Worm (Caenorhabditis elegans) whole organism, L2 larva: ENCODE data around the gene ari-2.

ENCODE experiments used
- C34F6.9 ChIP-seq: fragments of 150-350 bp; optimal IDR thresholded peaks from 2 replicates; lab custom pipeline; 2014; ENCODE audit warnings: missing biosample characterization, missing genetic modification characterization
- F13H6.1 ChIP-seq: sonication (generic microtip); optimal IDR thresholded peaks from 2 replicates; lab custom pipeline; 2016; ENCODE audit warnings: missing genetic modification characterization, missing compliant biosample characterization
- alr-1 ChIP-seq: fragments of 150-350 bp; optimal IDR thresholded peaks from 2 replicates; lab custom pipeline; 2014; ENCODE audit warnings: missing biosample characterization, missing genetic modification characterization
- ama-1 ChIP-seq: fragments of 150-350 bp; optimal IDR thresholded peaks from 2 replicates; lab custom pipeline; 2018; ENCODE audit warnings: inconsistent platforms
- blmp-1 ChIP-seq: sonication (generic microtip); optimal IDR thresholded peaks from 2 replicates; lab custom pipeline; 2017; ENCODE audit warnings: missing genetic modification characterization, mild to moderate bottlenecking, missing compliant biosample characterization, antibody characterized with exemption, moderate library complexity; ENCODE audit not compliant: insufficient read depth
- ceh-16 ChIP-seq: fragments of 150-350 bp; optimal IDR thresholded peaks from 2 replicates; lab custom pipeline; 2014; ENCODE audit warnings: missing biosample characterization, missing genetic modification characterization
- ceh-82 ChIP-seq: fragments of 150-350 bp; optimal IDR thresholded peaks from 2 replicates; lab custom pipeline; 2014; ENCODE audit warnings: missing biosample characterization, missing genetic modification characterization
- crh-2 ChIP-seq: sonication (generic microtip); optimal IDR thresholded peaks from 2 replicates; lab custom pipeline; 2017; ENCODE audit warnings: missing biosample characterization, missing genetic modification characterization
- dmd-4 ChIP-seq: sonication (generic microtip); optimal IDR thresholded peaks from 2 replicates; lab custom pipeline; 2017; ENCODE audit warnings: missing biosample characterization, missing genetic modification characterization
- egl-27 ChIP-seq: sonication (generic microtip); optimal IDR thresholded peaks from 3 replicates; lab custom pipeline; 2017; ENCODE audit warnings: missing biosample characterization, missing genetic modification reagents, missing genetic modification characterization
- elt-1 ChIP-seq: fragments of 150-350 bp; optimal IDR thresholded peaks from 2 replicates; lab custom pipeline; 2014; ENCODE audit warnings: missing biosample characterization, missing genetic modification characterization
- elt-3 ChIP-seq: sonication (generic microtip); optimal IDR thresholded peaks from 2 replicates; lab custom pipeline; 2017; ENCODE audit warnings: missing biosample characterization, missing genetic modification characterization
- fos-1 ChIP-seq: fragments of 150-350 bp; optimal IDR thresholded peaks from 2 replicates; lab custom pipeline; 2014; ENCODE audit warnings: missing biosample characterization, missing genetic modification characterization
- gmeb-1 ChIP-seq: fragments of 150-350 bp; optimal IDR thresholded peaks from 2 replicates; lab custom pipeline; 2014; ENCODE audit warnings: missing biosample characterization, missing genetic modification characterization
- lin-11 ChIP-seq: fragments of 150-350 bp; sonication (generic microtip); optimal IDR thresholded peaks from 2 replicates; lab custom pipeline; 2014; ENCODE audit warnings: missing biosample characterization, missing genetic modification characterization, inconsistent platforms, mixed read lengths
- lin-13 ChIP-seq: fragments of 150-350 bp; optimal IDR thresholded peaks from 2 replicates; lab custom pipeline; 2014; ENCODE audit warnings: missing biosample characterization, missing genetic modification reagents, missing genetic modification characterization
- lin-39 ChIP-seq: fragments of 150-350 bp; optimal IDR thresholded peaks from 2 replicates; lab custom pipeline; 2014; ENCODE audit warnings: missing biosample characterization, missing genetic modification reagents, missing genetic modification characterization
- lsy-2 ChIP-seq, 2 experiments: fragments of 150-350 bp in 1 of 2; sonication (generic microtip) in 1 of 2; optimal IDR thresholded peaks; 2 replicates each; lab custom pipeline; 2014 to 2017; ENCODE audit warnings: missing biosample characterization in 2 of 2, missing genetic modification characterization in 2 of 2
- mab-5 ChIP-seq: fragments of 150-350 bp; optimal IDR thresholded peaks from 2 replicates; lab custom pipeline; 2014; ENCODE audit warnings: missing biosample characterization, missing genetic modification characterization
- mbf-1 ChIP-seq: sonication (generic microtip); optimal IDR thresholded peaks from 2 replicates; lab custom pipeline; 2017; ENCODE audit warnings: missing biosample characterization, missing genetic modification characterization
- mdl-1 ChIP-seq, 2 experiments: fragments of 150-350 bp in 1 of 2; sonication (generic microtip) in 1 of 2; optimal IDR thresholded peaks; 2 replicates each; lab custom pipeline; 2017; ENCODE audit warnings: missing biosample characterization in 2 of 2, missing genetic modification characterization in 2 of 2
- nhr-10 ChIP-seq: sonication (generic microtip); optimal IDR thresholded peaks from 2 replicates; lab custom pipeline; 2017; ENCODE audit warnings: missing biosample characterization, missing genetic modification characterization
- nhr-11 ChIP-seq: fragments of 150-350 bp; optimal IDR thresholded peaks from 2 replicates; lab custom pipeline; 2014; ENCODE audit warnings: missing biosample characterization, missing genetic modification characterization
- nhr-12 ChIP-seq: fragments of 150-350 bp; optimal IDR thresholded peaks from 2 replicates; lab custom pipeline; 2014; ENCODE audit warnings: missing biosample characterization, missing genetic modification characterization
- nhr-129 ChIP-seq: fragments of 150-350 bp; optimal IDR thresholded peaks from 2 replicates; lab custom pipeline; 2014; ENCODE audit warnings: missing biosample characterization, missing genetic modification characterization
- nhr-21 ChIP-seq: fragments of 150-350 bp; optimal IDR thresholded peaks from 2 replicates; lab custom pipeline; 2014; ENCODE audit warnings: missing biosample characterization, missing genetic modification characterization
- nhr-23 ChIP-seq: fragments of 150-350 bp; optimal IDR thresholded peaks from 2 replicates; lab custom pipeline; 2014; ENCODE audit warnings: missing biosample characterization, missing genetic modification reagents, missing genetic modification characterization
- nhr-237 ChIP-seq: fragments of 150-350 bp; optimal IDR thresholded peaks from 2 replicates; lab custom pipeline; 2014; ENCODE audit warnings: missing biosample characterization, missing genetic modification characterization
- nhr-25 ChIP-seq: fragments of 150-350 bp; sonication (generic microtip); optimal IDR thresholded peaks from 3 replicates; lab custom pipeline; 2014; ENCODE audit warnings: missing biosample characterization, missing genetic modification characterization
- nhr-6 ChIP-seq: fragments of 150-350 bp; optimal IDR thresholded peaks from 2 replicates; lab custom pipeline; 2014; ENCODE audit warnings: missing biosample characterization, missing genetic modification characterization
- nhr-77 ChIP-seq: fragments of 150-350 bp; optimal IDR thresholded peaks from 2 replicates; lab custom pipeline; 2014; ENCODE audit warnings: missing biosample characterization, missing genetic modification characterization
- peb-1 ChIP-seq: fragments of 150-350 bp; optimal IDR thresholded peaks from 2 replicates; lab custom pipeline; 2014; ENCODE audit warnings: missing biosample characterization, missing genetic modification characterization
- sem-4 ChIP-seq: fragments of 150-350 bp; optimal IDR thresholded peaks from 2 replicates; lab custom pipeline; 2014; ENCODE audit warnings: missing biosample characterization, missing genetic modification reagents, missing genetic modification characterization
- skn-1 ChIP-seq: sonication (generic microtip); optimal IDR thresholded peaks from 2 replicates; lab custom pipeline; 2017; ENCODE audit warnings: missing biosample characterization, missing genetic modification characterization
- sma-3 ChIP-seq: sonication (generic microtip); optimal IDR thresholded peaks from 2 replicates; lab custom pipeline; 2016; ENCODE audit warnings: missing genetic modification reagents, missing genetic modification characterization, missing compliant biosample characterization
- sma-9 ChIP-seq, 2 experiments: fragments of 150-350 bp in 1 of 2; sonication (generic microtip) in 1 of 2; optimal IDR thresholded peaks; 2 replicates each; lab custom pipeline; 2014 to 2016; ENCODE audit warnings: missing genetic modification characterization in 2 of 2, mild to moderate bottlenecking in 1 of 2, missing biosample characterization in 1 of 2, missing compliant biosample characterization in 1 of 2, missing genetic modification reagents in 1 of 2, moderate library complexity in 1 of 2
- snpc-4 ChIP-seq: fragments of 150-350 bp; optimal IDR thresholded peaks from 2 replicates; lab custom pipeline; 2014; ENCODE audit warnings: missing biosample characterization, missing genetic modification characterization
- unc-39 ChIP-seq: fragments of 150-350 bp; optimal IDR thresholded peaks from 2 replicates; lab custom pipeline; 2014; ENCODE audit warnings: missing biosample characterization, missing genetic modification characterization
- unc-55 ChIP-seq: fragments of 150-350 bp; sonication (generic microtip); optimal IDR thresholded peaks from 3 replicates; lab custom pipeline; 2014; ENCODE audit warnings: missing biosample characterization, missing genetic modification reagents, missing genetic modification characterization
- unc-62 ChIP-seq: fragments of 150-350 bp; optimal IDR thresholded peaks from 2 replicates; lab custom pipeline; 2014; ENCODE audit warnings: missing biosample characterization, missing genetic modification reagents, missing genetic modification characterization
- zag-1 ChIP-seq: fragments of 150-350 bp; optimal IDR thresholded peaks from 2 replicates; lab custom pipeline; 2014; ENCODE audit warnings: missing biosample characterization, missing genetic modification characterization
- ztf-1 ChIP-seq: fragments of 200-800 bp; sonication (Bioruptor generic); conservative IDR thresholded peaks from 2 replicates; pipeline ENCODE4 v1.3.6; 2022; ENCODE audit warnings: missing genetic modification characterization, missing compliant biosample characterization
- ztf-11 ChIP-seq: sonication (generic microtip); optimal IDR thresholded peaks from 2 replicates; lab custom pipeline; 2017; ENCODE audit warnings: missing biosample characterization, missing genetic modification characterization
- ztf-4 ChIP-seq: fragments of 150-350 bp; optimal IDR thresholded peaks from 2 replicates; lab custom pipeline; 2014; ENCODE audit warnings: missing biosample characterization, missing genetic modification characterization

The ari-2 gene

DNA sequence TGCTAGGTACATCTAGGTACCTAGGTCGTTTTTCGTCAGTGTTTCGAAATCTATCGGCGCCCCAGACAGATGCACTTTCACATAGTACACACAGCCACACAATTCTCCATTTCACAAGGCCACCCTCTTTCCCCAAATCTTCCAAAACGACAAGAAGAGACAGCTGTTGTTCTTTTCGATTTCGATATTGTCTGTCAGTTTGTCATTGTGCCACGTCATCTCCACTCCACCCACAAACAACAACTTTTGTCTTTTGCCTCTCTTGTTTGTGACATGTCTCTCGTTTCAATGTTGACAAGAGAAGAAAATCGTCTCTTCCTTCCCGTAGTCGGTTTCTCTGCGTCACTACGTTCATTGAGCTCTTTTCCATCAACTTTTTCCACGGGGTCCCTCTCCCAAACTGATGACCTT, 42.9 kb downstream of the ari-2 start (continued):
- TF ChIP-seq ama-1 (lab: Kevin White, UChicago) (no peak), nhr-10 (tag; lab: Kevin White, UChicago) (no peak), lsy-2 (tag; optimal IDR thresholded peaks at IDR 0.05; lab: Kevin White, UChicago) (peak in 1 of 2 experiments; percentile 82), zag-1 (no peak), unc-39 (tag; lab: Kevin White, UChicago) (no peak), sma-3 (GFP tag; lab: Kevin White, UChicago) (peak; percentile 76), nhr-25 (tag; lab: Kevin White, UChicago) (peak; percentile 72), fos-1 (tag; lab: Kevin White, UChicago) (peak; percentile 57), nhr-11 (tag; lab: Kevin White, UChicago) (no peak), F13H6.1 (peak; percentile 95)

DNA sequence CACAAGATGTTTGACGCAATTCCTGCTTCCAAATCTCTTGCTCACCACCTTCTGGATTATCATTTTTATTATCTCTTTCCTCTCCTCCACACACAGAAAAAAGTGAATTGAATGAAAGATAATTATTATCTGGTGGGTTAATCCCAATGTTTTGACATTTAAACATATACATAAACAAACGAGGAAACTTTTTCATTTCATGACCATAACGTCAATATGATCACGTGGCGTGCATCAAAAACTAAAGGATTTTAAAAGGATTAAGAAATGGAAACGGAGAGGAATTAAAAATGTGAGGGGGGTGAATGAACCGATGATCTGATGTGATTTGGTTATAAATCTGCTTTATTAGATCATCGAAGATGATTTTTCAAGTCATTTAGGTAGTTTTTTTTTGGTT, 44.6 kb downstream of the ari-2 start:
- TF ChIP-seq elt-1 (tag; lab: Kevin White, UChicago) (no peak), ztf-4 (peak; percentile 6), nhr-10 (tag; lab: Kevin White, UChicago) (no peak), dmd-4 (tag; lab: Kevin White, UChicago) (peak; percentile 2)

DNA sequence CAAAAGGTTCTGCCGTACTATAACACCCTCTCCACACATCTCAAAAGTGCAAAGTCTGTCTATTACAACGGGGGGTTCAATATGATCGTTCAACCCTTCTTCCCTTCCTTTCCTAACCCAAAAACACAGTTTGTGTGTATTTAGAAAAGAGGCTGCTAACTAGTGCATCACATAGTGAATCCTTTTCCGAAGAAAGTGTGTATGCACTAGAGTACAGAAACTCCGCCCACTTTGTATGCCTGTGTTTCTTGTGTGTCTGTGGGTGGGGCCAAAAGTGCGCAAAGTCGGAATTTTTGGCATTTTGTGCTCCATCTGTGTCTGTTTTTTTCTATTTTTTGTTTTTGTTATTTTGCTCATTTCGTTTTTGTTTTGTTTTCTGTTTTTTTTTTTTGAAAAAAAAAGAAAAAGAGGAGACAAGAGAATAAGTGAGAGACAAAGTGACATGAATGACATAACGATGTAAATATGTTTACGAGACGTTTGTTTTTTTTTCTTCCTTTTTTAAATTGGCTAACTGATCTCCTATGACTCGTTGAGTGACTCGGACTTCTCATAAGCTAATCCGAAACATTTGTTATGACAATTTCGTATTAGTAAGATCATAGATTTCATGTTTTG, 47.7 kb downstream of the ari-2 start:
- TF ChIP-seq nhr-11 (tag; lab: Kevin White, UChicago), result no peak
- peak; percentile 41 for TF ChIP-seq C34F6.9
- TF ChIP-seq crh-2 (tag; lab: Kevin White, UChicago), result no peak
- TF ChIP-seq lin-13 (GFP tag; lab: Kevin White, UChicago), result no peak
- no peak for TF ChIP-seq dmd-4 (tag; lab: Kevin White, UChicago)
- TF ChIP-seq elt-3 (tag; lab: Kevin White, UChicago), result no peak
- no peak for TF ChIP-seq nhr-12 (tag; lab: Kevin White, UChicago)
- no peak for TF ChIP-seq zag-1
- no peak for TF ChIP-seq unc-62 (GFP tag; lab: Kevin White, UChicago)
- peak; percentile 14 for TF ChIP-seq egl-27
- no peak for TF ChIP-seq nhr-77 (tag; lab: Kevin White, UChicago)
- peak; percentile 70 for TF ChIP-seq nhr-129
- no peak for TF ChIP-seq nhr-23 (tag; lab: Kevin White, UChicago)
- TF ChIP-seq F13H6.1, result peak; percentile 9

DNA sequence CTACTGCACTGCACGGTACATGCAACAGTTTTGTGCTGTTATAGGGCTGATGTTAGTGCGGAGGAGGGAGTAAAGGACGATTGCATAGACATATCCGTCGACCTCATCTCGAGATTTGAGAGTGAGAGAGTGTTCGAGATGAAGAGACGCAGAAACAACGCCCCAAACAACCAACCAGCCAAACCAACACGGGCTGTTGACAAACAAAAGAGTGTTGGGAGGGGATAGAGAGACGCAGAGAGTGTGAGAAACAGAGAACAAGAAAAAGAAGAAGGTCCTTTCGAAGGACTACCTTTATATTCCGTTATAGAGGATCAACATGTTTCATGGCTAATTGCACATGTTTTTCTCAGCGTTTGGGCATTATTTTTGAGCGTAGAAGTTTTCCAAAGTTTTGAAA, 49.4 kb downstream of the ari-2 start:
- no peak for TF ChIP-seq unc-55 (GFP tag; lab: Kevin White, UChicago)
- TF ChIP-seq ztf-1 (GFP tag; lab: Robert Waterston, UW), result no peak
- TF ChIP-seq sma-3 (GFP tag; lab: Kevin White, UChicago), result no peak
- no peak for TF ChIP-seq lin-39 (tag; lab: Kevin White, UChicago)
- peak; percentile 77 for TF ChIP-seq nhr-129
- no peak for TF ChIP-seq nhr-10 (tag; lab: Kevin White, UChicago)
- no peak for TF ChIP-seq peb-1 (tag; lab: Kevin White, UChicago)
- no peak for TF ChIP-seq nhr-12 (tag; lab: Kevin White, UChicago)
- no peak for TF ChIP-seq lin-11
- no peak for TF ChIP-seq elt-1 (tag; lab: Kevin White, UChicago)
- no peak for TF ChIP-seq unc-62 (GFP tag; lab: Kevin White, UChicago)
- TF ChIP-seq sma-9 (GFP tag; optimal IDR thresholded peaks at IDR 0.05; lab: Kevin White, UChicago), result peak; percentile 65
- no peak for TF ChIP-seq sma-9 (tag; optimal IDR thresholded peaks at IDR 0.05; lab: Kevin White, UChicago)
- peak; percentile 64 for TF ChIP-seq C34F6.9
- no peak for TF ChIP-seq mab-5 (tag; lab: Kevin White, UChicago)
- TF ChIP-seq ztf-11 (tag; lab: Kevin White, UChicago), result no peak
- TF ChIP-seq nhr-6, result no peak
- peak in 1 of 2 experiments; percentile 62 for TF ChIP-seq lsy-2 (tag; optimal IDR thresholded peaks at IDR 0.05; lab: Kevin White, UChicago)
- TF ChIP-seq skn-1 (tag; lab: Kevin White, UChicago), result no peak
- TF ChIP-seq ceh-16, result no peak
- no peak for TF ChIP-seq nhr-237 (tag; lab: Kevin White, UChicago)
- no peak for TF ChIP-seq mbf-1 (tag; lab: Kevin White, UChicago)
- TF ChIP-seq lin-13 (GFP tag; lab: Kevin White, UChicago), result no peak
- no peak for TF ChIP-seq blmp-1 (tag; lab: Kevin White, UChicago)
- TF ChIP-seq elt-3 (tag; lab: Kevin White, UChicago), result no peak
- TF ChIP-seq dmd-4 (tag; lab: Kevin White, UChicago), result no peak
- no peak for TF ChIP-seq mdl-1 (tag; optimal IDR thresholded peaks at IDR 0.05; lab: Kevin White, UChicago)
- TF ChIP-seq nhr-21 (tag; lab: Kevin White, UChicago), result no peak
- TF ChIP-seq nhr-77 (tag; lab: Kevin White, UChicago), result no peak
- no peak for TF ChIP-seq zag-1
- TF ChIP-seq sem-4, result no peak
- no peak for TF ChIP-seq nhr-11 (tag; lab: Kevin White, UChicago)
- no peak for TF ChIP-seq ceh-82 (tag; lab: Kevin White, UChicago)
- TF ChIP-seq gmeb-1 (tag; lab: Kevin White, UChicago), result no peak
- no peak for TF ChIP-seq alr-1 (tag; lab: Kevin White, UChicago)
- no peak for TF ChIP-seq ztf-4
- no peak for TF ChIP-seq nhr-23 (tag; lab: Kevin White, UChicago)
- TF ChIP-seq egl-27, result peak; percentile 54
- TF ChIP-seq ama-1 (lab: Kevin White, UChicago), result no peak
- no peak for TF ChIP-seq unc-39 (tag; lab: Kevin White, UChicago)
- TF ChIP-seq snpc-4 (tag; lab: Kevin White, UChicago), result no peak
- TF ChIP-seq fos-1 (tag; lab: Kevin White, UChicago), result no peak
